Worm (Caenorhabditis elegans): Measurements from ENCODE around the gene nos-2.
A peak's percentile ranks its signal among the peaks of the same experiment; 100 is the strongest.

Gene nos-2

DNA sequence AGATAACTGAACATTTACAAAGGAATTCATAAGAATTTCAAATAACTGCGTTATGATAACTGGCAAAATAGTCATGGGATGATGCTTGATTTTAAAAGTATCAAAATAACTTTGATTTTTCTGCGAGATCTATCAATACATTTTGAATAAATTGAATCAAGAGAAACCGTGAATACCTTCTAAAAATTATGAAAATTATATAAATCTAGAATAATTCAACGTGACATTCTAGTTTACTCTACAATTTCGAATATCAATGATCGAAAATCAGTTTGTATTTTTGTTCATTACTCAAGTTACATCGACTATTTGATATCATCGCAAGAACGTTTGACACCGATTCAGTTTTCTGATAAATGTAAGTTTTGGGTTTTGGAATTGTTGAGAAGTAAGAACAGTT lies 3.7 kb upstream of the nos-2 start, which contains the start of gene acs-6 (continued):
- TF ChIP-seq nfya-2 (GFP tag; IDR thresholded peaks at IDR 0.05) (no peak), F57A8.1 (GFP tag; optimal IDR thresholded peaks at IDR 0.05) (no peak)

ce11 chrII:7069866-7070265 lies 4.4 kb downstream of the nos-2 start, which contains the start of gene him-14:
TSS of gene him-14 (minus strand) at chrII:7069966.
- peak; percentile 10 for TF ChIP-seq him-1 (tag; optimal IDR thresholded peaks at IDR 0.05)
- TF ChIP-seq F49E8.2 (tag; optimal IDR thresholded peaks at IDR 0.05; ENCODE audit: insufficient read depth), result peak; percentile 14
- TF ChIP-seq Y53G8AR.9 (GFP tag; conservative IDR thresholded peaks at IDR 0.05), result 0 out of 2 replicates have a peak, but pooled peaks have one; percentile 17
- peak; percentile 1 for TF ChIP-seq snpc-1.3 (tag; optimal IDR thresholded peaks at IDR 0.05; ENCODE audit: insufficient read depth)
- TF ChIP-seq madf-6 (GFP tag; IDR thresholded peaks at IDR 0.05), result peak; percentile 24; the same call in 1 of the 2 replicates
- TF ChIP-seq egl-44 (GFP tag; IDR thresholded peaks at IDR 0.05), result no peak

- TF ChIP-seq snpc-1.3 (tag; optimal IDR thresholded peaks at IDR 0.05; ENCODE audit: insufficient read depth) (no peak), bed-1 (GFP tag; IDR thresholded peaks at IDR 0.05) (0 out of 2 replicates have a peak, but pooled peaks have one; percentile 16)
These were observed 5.0 kb downstream of the nos-2 start for ce11 chrII:7070434-7070833.

- no peak for TF ChIP-seq nfyb-1 (GFP tag; IDR thresholded peaks at IDR 0.05)
- no peak for TF ChIP-seq attf-5 (GFP tag; optimal IDR thresholded peaks at IDR 0.05)
- TF ChIP-seq let-607 (tag; optimal IDR thresholded peaks at IDR 0.05), result no peak
- no peak for TF ChIP-seq lin-35 (GFP tag; optimal IDR thresholded peaks at IDR 0.05)
- TF ChIP-seq bed-1 (GFP tag; IDR thresholded peaks at IDR 0.05), result no peak
- TF ChIP-seq F39B2.1 (GFP tag; IDR thresholded peaks at IDR 0.05), result no peak
- no peak for TF ChIP-seq Y53F4B.3 (GFP tag; IDR thresholded peaks at IDR 0.05)
- TF ChIP-seq zim-3 (tag; optimal IDR thresholded peaks at IDR 0.05), result no peak
- TF ChIP-seq F22D6.2 (tag; optimal IDR thresholded peaks at IDR 0.05), result no peak
- no peak for TF ChIP-seq hmg-20 (GFP tag; IDR thresholded peaks at IDR 0.05)
- TF ChIP-seq attf-6 (GFP tag; IDR thresholded peaks at IDR 0.05), result no peak
- no peak for TF ChIP-seq F57C9.4 (tag; optimal IDR thresholded peaks at IDR 0.05)
- no peak for TF ChIP-seq ekl-4 (GFP tag; IDR thresholded peaks at IDR 0.05)
- no peak for TF ChIP-seq nhr-80 (tag; optimal IDR thresholded peaks at IDR 0.05)
- no peak for TF ChIP-seq unc-62 (GFP tag; optimal IDR thresholded peaks at IDR 0.05)
- no peak for TF ChIP-seq ceh-91 (GFP tag; IDR thresholded peaks at IDR 0.05)
- no peak for TF ChIP-seq D2030.7 (GFP tag; IDR thresholded peaks at IDR 0.05)
- no peak for TF ChIP-seq let-526 (GFP tag; IDR thresholded peaks at IDR 0.05)
- TF ChIP-seq nfya-2 (GFP tag; IDR thresholded peaks at IDR 0.05), result no peak
- no peak for TF ChIP-seq dox-1 (GFP tag; IDR thresholded peaks at IDR 0.05)
These were observed 6.8 kb downstream of the nos-2 start, which contains the start of gene kars-1 for ce11 chrII:7072315-7072589. TSS of gene kars-1 (minus strand) at chrII:7072415.

DNA sequence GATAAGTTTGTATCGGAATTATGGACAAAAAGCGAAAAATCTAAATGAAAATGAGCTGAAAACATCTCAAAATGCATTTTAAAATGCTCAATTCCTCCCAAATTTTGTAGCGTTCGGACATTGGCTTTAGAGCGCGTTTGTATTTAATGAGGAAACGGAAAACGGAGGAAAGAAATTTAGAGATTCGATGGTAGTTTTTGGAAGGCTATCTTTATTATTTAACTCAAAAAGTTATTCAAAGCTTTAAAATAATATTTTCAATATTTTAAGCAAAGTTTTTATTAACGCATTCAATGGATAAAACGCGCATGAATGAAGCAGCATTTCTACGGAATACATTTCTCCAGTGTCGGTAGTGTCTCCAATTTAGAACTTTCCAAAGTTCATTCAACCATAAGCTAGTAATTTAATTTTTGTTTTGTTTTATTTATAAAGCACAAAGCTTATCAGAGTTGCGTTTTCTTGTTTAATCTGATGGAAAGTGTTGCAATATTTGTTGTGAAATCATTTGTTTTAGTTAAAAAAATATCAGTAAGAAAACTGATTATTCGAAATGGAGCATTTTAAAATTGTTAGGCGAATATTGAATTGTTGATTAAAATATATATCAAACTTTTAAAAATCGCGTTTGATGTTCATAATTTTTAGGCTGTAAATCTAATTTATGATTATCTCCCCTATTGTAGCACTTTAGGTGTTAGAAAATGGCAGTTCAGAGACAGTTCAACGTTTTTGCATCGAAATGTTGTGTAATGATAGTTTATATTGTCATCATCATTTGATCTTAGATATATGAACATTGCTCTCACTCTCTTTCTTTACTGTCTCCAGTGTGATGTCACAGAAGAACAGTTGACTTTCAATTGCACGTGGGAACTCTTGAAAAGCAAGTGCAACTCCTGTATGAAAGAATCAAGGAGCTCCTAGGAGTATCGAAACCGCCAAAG lies 7.4 kb downstream of the nos-2 start:
- TF ChIP-seq lin-54 (GFP tag; optimal IDR thresholded peaks at IDR 0.05) (peak; percentile 18), fkh-3 (tag; optimal IDR thresholded peaks at IDR 0.05) (no peak), lsl-1 (GFP tag; optimal IDR thresholded peaks at IDR 0.05) (peak; percentile 26), atf-7 (tag; optimal IDR thresholded peaks at IDR 0.05) (no peak), hsf-1 (GFP tag; IDR thresholded peaks at IDR 0.05) (no peak), tlf-1 (GFP tag; optimal IDR thresholded peaks at IDR 0.05) (no peak), Y56A3A.18 (GFP tag; IDR thresholded peaks at IDR 0.05) (no peak), tbx-9 (tag; optimal IDR thresholded peaks at IDR 0.05; ENCODE audit: borderline replicate concordance) (no peak), let-526 (GFP tag; IDR thresholded peaks at IDR 0.05) (no peak), F39B2.1 (GFP tag; IDR thresholded peaks at IDR 0.05) (no peak), ets-4 (GFP tag; optimal IDR thresholded peaks at IDR 0.05) (no peak), B0019.2 (GFP tag; conservative IDR thresholded peaks at IDR 0.05) (no peak), ccch-3 (GFP tag; optimal IDR thresholded peaks at IDR 0.05) (no peak), aptf-2 (GFP tag; conservative IDR thresholded peaks at IDR 0.05) (no peak), ztf-25 (GFP tag; IDR thresholded peaks at IDR 0.05) (no peak), pbrm-1 (GFP tag; IDR thresholded peaks at IDR 0.05) (no peak)

Data from whole organism, young adult.